Worm (Caenorhabditis elegans) whole organism, mixed stage, embryonic: ENCODE results near the gene Y32H12A.1.

Source experiments
- ceh-83 ChIP-seq: fragments of 200-800 bp; sonication (Bioruptor generic); optimal IDR thresholded peaks from 2 replicates; lab custom pipeline; 2018; ENCODE audit warnings: mild to moderate bottlenecking, missing genetic modification characterization, missing compliant biosample characterization
- ces-1 ChIP-seq: fragments of 150-350 bp; optimal IDR thresholded peaks from 2 replicates; lab custom pipeline; 2014; ENCODE audit warnings: missing biosample characterization, missing genetic modification reagents, missing genetic modification characterization
- elt-3 ChIP-seq: fragments of 150-350 bp; optimal IDR thresholded peaks from 2 replicates; lab custom pipeline; 2014; ENCODE audit warnings: missing biosample characterization, missing genetic modification characterization
- mab-5 ChIP-seq: fragments of 150-350 bp; optimal IDR thresholded peaks from 2 replicates; lab custom pipeline; 2014; ENCODE audit warnings: missing biosample characterization, missing genetic modification characterization
- nhr-237 ChIP-seq: fragments of 150-350 bp; optimal IDR thresholded peaks from 2 replicates; lab custom pipeline; 2014; ENCODE audit warnings: missing biosample characterization, missing genetic modification characterization
- nhr-76 ChIP-seq: sonication (generic microtip); optimal IDR thresholded peaks from 2 replicates; lab custom pipeline; 2017; ENCODE audit warnings: missing biosample characterization, missing genetic modification characterization
- sem-2 ChIP-seq: fragments of 200-800 bp; sonication (Bioruptor generic); optimal IDR thresholded peaks from 2 replicates; lab custom pipeline; 2018; ENCODE audit warnings: mild to moderate bottlenecking, missing genetic modification characterization, missing compliant biosample characterization
- unc-39 ChIP-seq: fragments of 150-350 bp; optimal IDR thresholded peaks from 2 replicates; lab custom pipeline; 2014; ENCODE audit warnings: missing biosample characterization, missing genetic modification characterization
- unc-62 ChIP-seq: fragments of 150-350 bp; optimal IDR thresholded peaks from 2 replicates; lab custom pipeline; 2014; ENCODE audit warnings: missing biosample characterization, missing genetic modification reagents, missing genetic modification characterization

ce11 chrIII:5338787-5339186 is 23.2 kb upstream of the Y32H12A.1 start:
- no peak for TF ChIP-seq mab-5 (tag; lab: Kevin White, UChicago)
- no peak for TF ChIP-seq sem-2 (GFP tag; lab: Kevin White, UChicago)
- TF ChIP-seq nhr-237, result no peak
- TF ChIP-seq ceh-83, result no peak
- no peak for TF ChIP-seq elt-3
- no peak for TF ChIP-seq unc-62 (GFP tag; lab: Kevin White, UChicago)
- no peak for TF ChIP-seq unc-39 (tag; lab: Kevin White, UChicago)
- TF ChIP-seq ces-1 (GFP tag; lab: Kevin White, UChicago), result no peak
- TF ChIP-seq nhr-76 (tag; lab: Kevin White, UChicago), result no peak
